Worm (Caenorhabditis elegans): ENCODE data around the gene F53C11.9.

ce11 chrV:13785767-13786166 lies 8.0 kb downstream of the F53C11.9 start:
- TF ChIP-seq med-1 (GFP tag; optimal IDR thresholded peaks at IDR 0.05; ENCODE audit: insufficient read depth) (no peak), ztf-23 (GFP tag; IDR thresholded peaks at IDR 0.05) (no peak)

Data from whole organism, midembryonic.